Fruit fly (Drosophila melanogaster) whole organism, wandering third instar larva: ENCODE data around the gene CG34282.

Source experiments
- Abd-B ChIP-seq: fragments of >200 bp; optimal IDR thresholded peaks from 2 replicates; lab custom pipeline; 2017; ENCODE audit warnings: missing biosample characterization, missing genetic modification characterization
- CG32264 ChIP-seq: fragments of 200-800 bp; sonication (Bioruptor generic); optimal IDR thresholded peaks from 2 replicates; lab custom pipeline; 2016; ENCODE audit warnings: missing biosample characterization, missing genetic modification characterization
- CG9705 ChIP-seq: fragments of 200-800 bp; sonication (Bioruptor generic); optimal IDR thresholded peaks from 2 replicates; lab custom pipeline; 2018; ENCODE audit warnings: missing biosample characterization, mild to moderate bottlenecking, missing genetic modification characterization
- CrebA ChIP-seq: fragments of 200-800 bp; sonication (Bioruptor generic); optimal IDR thresholded peaks from 2 replicates; lab custom pipeline; 2016; ENCODE audit warnings: missing biosample characterization, mild to moderate bottlenecking, missing genetic modification characterization, borderline replicate concordance
- Dfd ChIP-seq: fragments of >200 bp; optimal IDR thresholded peaks from 2 replicates; lab custom pipeline; 2017; ENCODE audit warnings: missing biosample characterization, missing genetic modification characterization
- Dif ChIP-seq: fragments of 200-275, 200-300 bp; sonication (Bioruptor generic); optimal IDR thresholded peaks from 2 replicates; lab custom pipeline; 2018; ENCODE audit warnings: missing biosample characterization, missing genetic modification characterization; ENCODE audit not compliant: partially characterized antibody
- GATAd ChIP-seq: sonication (Bioruptor generic); optimal IDR thresholded peaks from 2 replicates; lab custom pipeline; 2016; ENCODE audit warnings: missing biosample characterization, missing genetic modification characterization
- HLH106 ChIP-seq: fragments of 200-800 bp; optimal IDR thresholded peaks from 3 replicates; lab custom pipeline; 2019; ENCODE audit warnings: missing biosample characterization, mild to moderate bottlenecking, missing genetic modification characterization, moderate library complexity
- Hnf4 ChIP-seq: fragments of 200-800 bp; sonication (Bioruptor generic); optimal IDR thresholded peaks from 2 replicates; lab custom pipeline; 2016; ENCODE audit warnings: missing biosample characterization, mild to moderate bottlenecking, missing genetic modification characterization
- Hr78 ChIP-seq: fragments of >200 bp; optimal IDR thresholded peaks from 2 replicates; lab custom pipeline; 2017; ENCODE audit warnings: missing biosample characterization, missing genetic modification characterization
- Hr83 ChIP-seq: fragments of 200-300 bp; sonication (Bioruptor generic); optimal IDR thresholded peaks from 2 replicates; lab custom pipeline; 2016; ENCODE audit warnings: missing biosample characterization, mild to moderate bottlenecking, missing genetic modification characterization, moderate library complexity; ENCODE audit not compliant: poor library complexity, severe bottlenecking
- Jra ChIP-seq: sonication (Bioruptor generic); optimal IDR thresholded peaks from 2 replicates; lab custom pipeline; 2016; ENCODE audit warnings: missing biosample characterization, missing genetic modification characterization
- Mio ChIP-seq: sonication (Bioruptor generic); optimal IDR thresholded peaks from 2 replicates; lab custom pipeline; 2016; ENCODE audit warnings: missing biosample characterization, missing genetic modification characterization
- Myc ChIP-seq: fragments of >200 bp; optimal IDR thresholded peaks from 2 replicates; lab custom pipeline; 2017
- N ChIP-seq: fragments of >200 bp; optimal IDR thresholded peaks from 2 replicates; lab custom pipeline; 2018; ENCODE audit warnings: missing biosample characterization, missing external identifiers, missing genetic modification characterization
- OdsH ChIP-seq: fragments of 200-800 bp; sonication (Bioruptor generic); optimal IDR thresholded peaks from 2 replicates; lab custom pipeline; 2016; ENCODE audit warnings: missing biosample characterization, mild to moderate bottlenecking, missing genetic modification characterization
- Rel ChIP-seq, 2 experiments: fragments of 200-800 bp; sonication (Bioruptor generic) in 1 of 2; optimal IDR thresholded peaks; 2 replicates in 1 of 2; 3 replicates in 1 of 2; lab custom pipeline; 2016 to 2019; ENCODE audit warnings: mild to moderate bottlenecking in 2 of 2, missing biosample characterization in 2 of 2, missing genetic modification characterization in 2 of 2, moderate library complexity in 1 of 2
- Sp1 ChIP-seq: fragments of 200-800 bp; sonication (Bioruptor generic); optimal IDR thresholded peaks from 3 replicates; lab custom pipeline; 2019; ENCODE audit warnings: missing biosample characterization, mild to moderate bottlenecking, missing genetic modification characterization, moderate library complexity
- Vsx2 ChIP-seq: fragments of 200-300, 225-300 bp; sonication (Bioruptor generic); optimal IDR thresholded peaks from 2 replicates; lab custom pipeline; 2018; ENCODE audit warnings: missing biosample characterization, missing genetic modification characterization; ENCODE audit not compliant: partially characterized antibody
- br ChIP-seq: fragments of 200-800 bp; sonication (Bioruptor generic); optimal IDR thresholded peaks from 2 replicates; lab custom pipeline; 2016; ENCODE audit warnings: missing biosample characterization, missing genetic modification characterization
- brk ChIP-seq: fragments of 200-800 bp; sonication (Bioruptor generic); optimal IDR thresholded peaks from 2 replicates; lab custom pipeline; 2016; ENCODE audit warnings: missing biosample characterization, mild to moderate bottlenecking, missing genetic modification characterization
- dl ChIP-seq, 2 experiments: fragments of 175-275, 200-275 bp in 1 of 2; fragments of 200-275 bp in 1 of 2; sonication (Bioruptor generic); optimal IDR thresholded peaks; lab custom pipeline; 2018; ENCODE audit warnings: mild to moderate bottlenecking in 2 of 2, missing biosample characterization in 2 of 2, missing genetic modification characterization in 2 of 2, moderate library complexity in 2 of 2; ENCODE audit not compliant: partially characterized antibody in 2 of 2, insufficient read depth in 1 of 2
- dmrt93B ChIP-seq: fragments of 200-800 bp; sonication (Bioruptor generic); optimal IDR thresholded peaks from 2 replicates; lab custom pipeline; 2018; ENCODE audit warnings: missing biosample characterization, mild to moderate bottlenecking, missing genetic modification characterization
- dsf ChIP-seq: sonication (Bioruptor generic); optimal IDR thresholded peaks from 2 replicates; lab custom pipeline; 2016; ENCODE audit warnings: missing biosample characterization, missing genetic modification characterization, borderline replicate concordance
- ey ChIP-seq: fragments of 200-800 bp; sonication (Bioruptor generic); optimal IDR thresholded peaks from 2 replicates; lab custom pipeline; 2016; ENCODE audit warnings: missing biosample characterization, missing genetic modification characterization
- foxo ChIP-seq, 2 experiments: fragments of 200-800 bp; sonication (Bioruptor generic); optimal IDR thresholded peaks; 2 replicates in 1 of 2; 3 replicates in 1 of 2; lab custom pipeline; 2016 to 2017; ENCODE audit warnings: missing biosample characterization in 2 of 2, missing genetic modification characterization in 2 of 2
- fru ChIP-seq: fragments of 200-800 bp; sonication (Bioruptor generic); optimal IDR thresholded peaks from 3 replicates; lab custom pipeline; 2016; ENCODE audit warnings: missing biosample characterization, mild to moderate bottlenecking, missing genetic modification characterization
- h ChIP-seq: fragments of 200-800 bp; sonication (Bioruptor generic); optimal IDR thresholded peaks from 3 replicates; lab custom pipeline; 2016; ENCODE audit warnings: missing biosample characterization, mild to moderate bottlenecking, missing genetic modification characterization
- jim ChIP-seq: fragments of 175-275, 200-325 bp; sonication (Bioruptor generic); optimal IDR thresholded peaks from 2 replicates; lab custom pipeline; 2016; ENCODE audit warnings: missing biosample characterization, mild to moderate bottlenecking, missing genetic modification characterization
- lola ChIP-seq: fragments of >200 bp; optimal IDR thresholded peaks from 2 replicates; lab custom pipeline; 2017; ENCODE audit warnings: missing biosample characterization, missing genetic modification characterization
- pan ChIP-seq: fragments of >200 bp; optimal IDR thresholded peaks from 2 replicates; lab custom pipeline; 2017
- psq ChIP-seq: fragments of 200-800 bp; sonication (Bioruptor generic); optimal IDR thresholded peaks from 3 replicates; lab custom pipeline; 2017; ENCODE audit warnings: missing biosample characterization, mild to moderate bottlenecking, missing genetic modification characterization, moderate library complexity
- rgr ChIP-seq: fragments of 200-800 bp; sonication (Bioruptor generic); optimal IDR thresholded peaks from 3 replicates; lab custom pipeline; 2016; ENCODE audit warnings: missing biosample characterization, mild to moderate bottlenecking, missing genetic modification characterization
- sage ChIP-seq: fragments of 200-800 bp; sonication (Bioruptor generic); optimal IDR thresholded peaks from 2 replicates; lab custom pipeline; 2016; ENCODE audit warnings: missing biosample characterization, mild to moderate bottlenecking, missing genetic modification characterization
- sv ChIP-seq: fragments of 200-800 bp; sonication (Bioruptor generic); optimal IDR thresholded peaks from 3 replicates; lab custom pipeline; 2016; ENCODE audit warnings: missing biosample characterization, missing genetic modification characterization
- tai ChIP-seq: sonication (Bioruptor generic); optimal IDR thresholded peaks from 2 replicates; lab custom pipeline; 2016; ENCODE audit warnings: missing biosample characterization, missing genetic modification characterization
- usp ChIP-seq: fragments of >200 bp; optimal IDR thresholded peaks from 2 replicates; lab custom pipeline; 2017; ENCODE audit warnings: missing biosample characterization, missing genetic modification characterization
- woc ChIP-seq: sonication (Bioruptor generic); optimal IDR thresholded peaks from 2 replicates; lab custom pipeline; 2016; ENCODE audit warnings: missing biosample characterization, mild to moderate bottlenecking, missing genetic modification characterization

Gene CG34282

dm6 chr3R:18669812-18670211, 25.2 kb upstream of the CG34282 start:
- no peak for TF ChIP-seq pan (lab: Kevin White, UChicago)
- peak; percentile 74 for TF ChIP-seq fru
- peak; percentile 69 for TF ChIP-seq h
- no peak for TF ChIP-seq Hr78 (GFP tag; lab: Kevin White, UChicago)
- no peak for TF ChIP-seq N (GFP tag; lab: Kevin White, UChicago)
- TF ChIP-seq Myc = no peak
- peak; percentile 75 for TF ChIP-seq ey (GFP tag; lab: Kevin White, UChicago)
- peak; percentile 38 for TF ChIP-seq woc (GFP tag; lab: Kevin White, UChicago)
- peak; percentile 56 for TF ChIP-seq rgr (GFP tag; lab: Kevin White, UChicago)
- no peak for TF ChIP-seq tai (GFP tag; lab: Kevin White, UChicago)
- peak; percentile 51 for TF ChIP-seq br
- no peak for TF ChIP-seq sage (GFP tag; lab: Kevin White, UChicago)
- peak; percentile 64 for TF ChIP-seq OdsH (GFP tag; lab: Kevin White, UChicago)
- no peak for TF ChIP-seq CG32264
- TF ChIP-seq foxo (GFP tag; optimal IDR thresholded peaks at IDR 0.05; lab: Kevin White, UChicago) = peak in 1 of 2 experiments; percentile 65
- peak; percentile 31 for TF ChIP-seq psq (GFP tag; lab: Kevin White, UChicago)
- peak; percentile 61 for TF ChIP-seq HLH106 (tag; lab: Kevin White, UChicago)
- no peak for TF ChIP-seq dsf (GFP tag; lab: Kevin White, UChicago)
- TF ChIP-seq CrebA (GFP tag; lab: Kevin White, UChicago) = no peak
- peak; percentile 13 for TF ChIP-seq Sp1 (GFP tag; lab: Kevin White, UChicago)

DNA sequence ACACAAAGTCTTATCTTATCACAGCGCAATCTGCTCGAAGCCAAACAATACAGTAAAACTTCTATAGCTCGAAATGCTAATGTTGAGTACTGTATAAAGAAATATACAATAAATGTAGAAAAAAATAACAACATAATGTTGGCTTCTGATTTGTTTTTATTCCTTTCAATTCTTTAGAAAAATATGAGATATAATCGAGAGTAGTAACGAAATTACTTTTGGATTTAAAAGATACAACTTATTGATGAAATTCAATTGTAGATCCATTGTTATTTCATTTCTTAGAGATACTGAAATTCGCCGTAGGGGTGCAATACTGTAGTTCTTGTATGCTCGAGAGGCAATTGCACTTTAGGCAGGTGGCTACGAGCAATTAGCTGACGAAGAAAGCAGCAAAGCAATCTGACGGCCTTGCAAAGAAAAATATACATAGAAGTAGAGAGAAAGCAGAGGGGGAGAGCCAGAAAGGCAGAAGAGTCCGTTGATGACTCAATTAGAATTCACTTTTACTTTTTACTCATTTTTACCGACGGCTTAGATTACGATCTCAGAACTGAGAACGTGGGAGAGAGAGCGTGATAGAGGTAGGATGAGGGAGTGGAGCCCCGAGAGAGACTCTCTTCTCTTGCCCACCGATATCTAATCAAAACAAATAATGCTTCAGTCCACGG, 24.5 kb upstream of the CG34282 start:
- TF ChIP-seq Hr78 (GFP tag; lab: Kevin White, UChicago) = no peak
- peak; percentile 51 to 93 for TF ChIP-seq foxo (GFP tag; optimal IDR thresholded peaks at IDR 0.05; lab: Kevin White, UChicago)
- TF ChIP-seq pan (lab: Kevin White, UChicago) = no peak
- peak; percentile 64 for TF ChIP-seq Dif (GFP tag; lab: Kevin White, UChicago)
- TF ChIP-seq Abd-B (GFP tag; lab: Kevin White, UChicago) = no peak
- TF ChIP-seq CG9705 (GFP tag; lab: Kevin White, UChicago) = no peak
- TF ChIP-seq sv (GFP tag; lab: Kevin White, UChicago) = no peak
- peak; percentile 70 for TF ChIP-seq psq (GFP tag; lab: Kevin White, UChicago)
- no peak for TF ChIP-seq GATAd (GFP tag; lab: Kevin White, UChicago)
- peak; percentile 24 for TF ChIP-seq CG32264
- TF ChIP-seq usp (GFP tag; lab: Kevin White, UChicago) = no peak
- TF ChIP-seq rgr (GFP tag; lab: Kevin White, UChicago) = peak; percentile 61
- TF ChIP-seq ey (GFP tag; lab: Kevin White, UChicago) = peak; percentile 69
- no peak for TF ChIP-seq lola (GFP tag; lab: Kevin White, UChicago)
- no peak for TF ChIP-seq Myc
- TF ChIP-seq fru = peak; percentile 69
- TF ChIP-seq Rel (GFP tag; optimal IDR thresholded peaks at IDR 0.05; lab: Kevin White, UChicago) = no peak
- TF ChIP-seq Rel (tag; optimal IDR thresholded peaks at IDR 0.05; lab: Kevin White, UChicago) = peak; percentile 27
- TF ChIP-seq jim (GFP tag; lab: Kevin White, UChicago) = no peak
- no peak for TF ChIP-seq sage (GFP tag; lab: Kevin White, UChicago)
- TF ChIP-seq h = peak; percentile 63
- TF ChIP-seq Mio (GFP tag; lab: Kevin White, UChicago) = no peak
- no peak for TF ChIP-seq CrebA (GFP tag; lab: Kevin White, UChicago)
- TF ChIP-seq br = peak; percentile 41
- peak; percentile 74 for TF ChIP-seq HLH106 (tag; lab: Kevin White, UChicago)
- no peak for TF ChIP-seq N (GFP tag; lab: Kevin White, UChicago)
- TF ChIP-seq Hr83 (GFP tag; lab: Kevin White, UChicago) = no peak
- no peak for TF ChIP-seq dsf (GFP tag; lab: Kevin White, UChicago)
- TF ChIP-seq brk (GFP tag; lab: Kevin White, UChicago) = no peak
- TF ChIP-seq Vsx2 (GFP tag; lab: Kevin White, UChicago) = peak; percentile 66
- peak; percentile 71 for TF ChIP-seq woc (GFP tag; lab: Kevin White, UChicago)
- no peak for TF ChIP-seq Hnf4 (GFP tag; lab: Kevin White, UChicago)
- peak; percentile 53 for TF ChIP-seq Sp1 (GFP tag; lab: Kevin White, UChicago)
- TF ChIP-seq Dfd = no peak
- no peak for TF ChIP-seq dmrt93B (GFP tag; lab: Kevin White, UChicago)
- TF ChIP-seq dl (GFP tag; optimal IDR thresholded peaks at IDR 0.05; lab: Kevin White, UChicago; ENCODE audit: insufficient read depth in 1 of 2, partially characterized antibody in 2 of 2) = peak in 1 of 2 experiments; percentile 65
- peak; percentile 22 for TF ChIP-seq Jra
- peak; percentile 54 for TF ChIP-seq OdsH (GFP tag; lab: Kevin White, UChicago)
- TF ChIP-seq tai (GFP tag; lab: Kevin White, UChicago) = no peak
